Worm (Caenorhabditis elegans) whole organism, late embryonic: ENCODE results near the gene F19C6.4.

ENCODE experiments used
- K09A11.1 ChIP-seq: sonication (generic microtip); optimal IDR thresholded peaks from 2 replicates; lab custom pipeline; 2017; ENCODE audit warnings: antibody characterized with exemption, mild to moderate bottlenecking, missing genetic modification characterization, missing compliant biosample characterization; ENCODE audit not compliant: insufficient read depth
- ama-1 ChIP-seq: fragments of 150-350 bp; optimal IDR thresholded peaks from 2 replicates; lab custom pipeline; 2014
- ceh-24 ChIP-seq: sonication (generic microtip); optimal IDR thresholded peaks from 2 replicates; lab custom pipeline; 2016; ENCODE audit warnings: mild to moderate bottlenecking, missing genetic modification characterization, missing compliant biosample characterization
- ceh-30 ChIP-seq: fragments of 150-350 bp; optimal IDR thresholded peaks from 2 replicates; lab custom pipeline; 2014; ENCODE audit warnings: missing biosample characterization, missing genetic modification characterization
- elt-2 ChIP-seq: sonication (generic microtip); optimal IDR thresholded peaks from 2 replicates; lab custom pipeline; 2016; ENCODE audit warnings: missing genetic modification reagents, missing genetic modification characterization, missing compliant biosample characterization
- fkh-10 ChIP-seq: fragments of 150-350 bp; optimal IDR thresholded peaks from 2 replicates; lab custom pipeline; 2014; ENCODE audit warnings: missing biosample characterization, missing genetic modification reagents, missing genetic modification characterization
- nhr-11 ChIP-seq: fragments of 150-350 bp; optimal IDR thresholded peaks from 2 replicates; lab custom pipeline; 2014; ENCODE audit warnings: missing biosample characterization, missing genetic modification characterization
- pqm-1 ChIP-seq: sonication (generic microtip); optimal IDR thresholded peaks from 2 replicates; lab custom pipeline; 2016; ENCODE audit warnings: missing genetic modification characterization, missing compliant biosample characterization
- sox-4 ChIP-seq: sonication (generic microtip); optimal IDR thresholded peaks from 2 replicates; lab custom pipeline; 2017; ENCODE audit warnings: mild to moderate bottlenecking, missing genetic modification characterization, inconsistent platforms, missing compliant biosample characterization
- tbx-2 ChIP-seq: sonication (generic microtip); optimal IDR thresholded peaks from 2 replicates; lab custom pipeline; 2016; ENCODE audit warnings: missing genetic modification characterization, missing compliant biosample characterization
- unc-86 ChIP-seq: sonication (generic microtip); optimal IDR thresholded peaks from 2 replicates; lab custom pipeline; 2016; ENCODE audit warnings: missing genetic modification characterization, missing compliant biosample characterization
- ztf-16 ChIP-seq: sonication (generic microtip); optimal IDR thresholded peaks from 2 replicates; lab custom pipeline; 2017; ENCODE audit warnings: missing genetic modification characterization, missing compliant biosample characterization

ce11 chrX:10030836-10031235 is 13.0 kb upstream of the F19C6.4 start, which contains the start of gene sek-6:
- no peak for TF ChIP-seq nhr-11 (tag; lab: Kevin White, UChicago)
- no peak for TF ChIP-seq ama-1 (lab: Kevin White, UChicago)
- TF ChIP-seq sox-4 (tag; lab: Kevin White, UChicago), result no peak
- no peak for TF ChIP-seq ceh-30 (tag; lab: Kevin White, UChicago)
- no peak for TF ChIP-seq unc-86 (tag; lab: Kevin White, UChicago)
- TF ChIP-seq ceh-24, result no peak
- no peak for TF ChIP-seq fkh-10 (GFP tag; lab: Kevin White, UChicago)
- TF ChIP-seq pqm-1 (tag; lab: Kevin White, UChicago), result no peak
- no peak for TF ChIP-seq tbx-2
- TF ChIP-seq ztf-16, result no peak
- no peak for TF ChIP-seq K09A11.1
- no peak for TF ChIP-seq elt-2
